Worm (Caenorhabditis elegans) whole organism, L2 larva: ENCODE data around the gene nhr-270.
"Not testable (repeated sequence)": the region's sequence is repeated elsewhere in the genome, so short reads cannot be mapped to it uniquely, and the experiment has no call there.

Experiments
- alr-1 ChIP-seq: fragments of 150-350 bp; optimal IDR thresholded peaks from 2 replicates; lab custom pipeline; 2014; ENCODE audit warnings: missing biosample characterization, missing genetic modification characterization
- ama-1 ChIP-seq: fragments of 150-350 bp; optimal IDR thresholded peaks from 2 replicates; lab custom pipeline; 2018; ENCODE audit warnings: inconsistent platforms
- blmp-1 ChIP-seq: sonication (generic microtip); optimal IDR thresholded peaks from 2 replicates; lab custom pipeline; 2017; ENCODE audit warnings: missing genetic modification characterization, mild to moderate bottlenecking, missing compliant biosample characterization, antibody characterized with exemption, moderate library complexity; ENCODE audit not compliant: insufficient read depth
- ceh-16 ChIP-seq: fragments of 150-350 bp; optimal IDR thresholded peaks from 2 replicates; lab custom pipeline; 2014; ENCODE audit warnings: missing biosample characterization, missing genetic modification characterization
- ceh-82 ChIP-seq: fragments of 150-350 bp; optimal IDR thresholded peaks from 2 replicates; lab custom pipeline; 2014; ENCODE audit warnings: missing biosample characterization, missing genetic modification characterization
- crh-2 ChIP-seq: sonication (generic microtip); optimal IDR thresholded peaks from 2 replicates; lab custom pipeline; 2017; ENCODE audit warnings: missing biosample characterization, missing genetic modification characterization
- dmd-4 ChIP-seq: sonication (generic microtip); optimal IDR thresholded peaks from 2 replicates; lab custom pipeline; 2017; ENCODE audit warnings: missing biosample characterization, missing genetic modification characterization
- egl-27 ChIP-seq: sonication (generic microtip); optimal IDR thresholded peaks from 3 replicates; lab custom pipeline; 2017; ENCODE audit warnings: missing biosample characterization, missing genetic modification reagents, missing genetic modification characterization
- elt-1 ChIP-seq: fragments of 150-350 bp; optimal IDR thresholded peaks from 2 replicates; lab custom pipeline; 2014; ENCODE audit warnings: missing biosample characterization, missing genetic modification characterization
- elt-3 ChIP-seq: sonication (generic microtip); optimal IDR thresholded peaks from 2 replicates; lab custom pipeline; 2017; ENCODE audit warnings: missing biosample characterization, missing genetic modification characterization
- fos-1 ChIP-seq: fragments of 150-350 bp; optimal IDR thresholded peaks from 2 replicates; lab custom pipeline; 2014; ENCODE audit warnings: missing biosample characterization, missing genetic modification characterization
- lin-11 ChIP-seq: fragments of 150-350 bp; sonication (generic microtip); optimal IDR thresholded peaks from 2 replicates; lab custom pipeline; 2014; ENCODE audit warnings: missing biosample characterization, missing genetic modification characterization, inconsistent platforms, mixed read lengths
- lin-13 ChIP-seq: fragments of 150-350 bp; optimal IDR thresholded peaks from 2 replicates; lab custom pipeline; 2014; ENCODE audit warnings: missing biosample characterization, missing genetic modification reagents, missing genetic modification characterization
- lin-39 ChIP-seq: fragments of 150-350 bp; optimal IDR thresholded peaks from 2 replicates; lab custom pipeline; 2014; ENCODE audit warnings: missing biosample characterization, missing genetic modification reagents, missing genetic modification characterization
- mab-5 ChIP-seq: fragments of 150-350 bp; optimal IDR thresholded peaks from 2 replicates; lab custom pipeline; 2014; ENCODE audit warnings: missing biosample characterization, missing genetic modification characterization
- mbf-1 ChIP-seq: sonication (generic microtip); optimal IDR thresholded peaks from 2 replicates; lab custom pipeline; 2017; ENCODE audit warnings: missing biosample characterization, missing genetic modification characterization
- mdl-1 ChIP-seq, 2 experiments: fragments of 150-350 bp in 1 of 2; sonication (generic microtip) in 1 of 2; optimal IDR thresholded peaks; 2 replicates each; lab custom pipeline; 2017; ENCODE audit warnings: missing biosample characterization in 2 of 2, missing genetic modification characterization in 2 of 2
- nhr-10 ChIP-seq: sonication (generic microtip); optimal IDR thresholded peaks from 2 replicates; lab custom pipeline; 2017; ENCODE audit warnings: missing biosample characterization, missing genetic modification characterization
- nhr-11 ChIP-seq: fragments of 150-350 bp; optimal IDR thresholded peaks from 2 replicates; lab custom pipeline; 2014; ENCODE audit warnings: missing biosample characterization, missing genetic modification characterization
- nhr-12 ChIP-seq: fragments of 150-350 bp; optimal IDR thresholded peaks from 2 replicates; lab custom pipeline; 2014; ENCODE audit warnings: missing biosample characterization, missing genetic modification characterization
- nhr-23 ChIP-seq: fragments of 150-350 bp; optimal IDR thresholded peaks from 2 replicates; lab custom pipeline; 2014; ENCODE audit warnings: missing biosample characterization, missing genetic modification reagents, missing genetic modification characterization
- nhr-237 ChIP-seq: fragments of 150-350 bp; optimal IDR thresholded peaks from 2 replicates; lab custom pipeline; 2014; ENCODE audit warnings: missing biosample characterization, missing genetic modification characterization
- peb-1 ChIP-seq: fragments of 150-350 bp; optimal IDR thresholded peaks from 2 replicates; lab custom pipeline; 2014; ENCODE audit warnings: missing biosample characterization, missing genetic modification characterization
- sem-4 ChIP-seq: fragments of 150-350 bp; optimal IDR thresholded peaks from 2 replicates; lab custom pipeline; 2014; ENCODE audit warnings: missing biosample characterization, missing genetic modification reagents, missing genetic modification characterization
- skn-1 ChIP-seq: sonication (generic microtip); optimal IDR thresholded peaks from 2 replicates; lab custom pipeline; 2017; ENCODE audit warnings: missing biosample characterization, missing genetic modification characterization
- sma-3 ChIP-seq: sonication (generic microtip); optimal IDR thresholded peaks from 2 replicates; lab custom pipeline; 2016; ENCODE audit warnings: missing genetic modification reagents, missing genetic modification characterization, missing compliant biosample characterization
- sma-9 ChIP-seq, 2 experiments: fragments of 150-350 bp in 1 of 2; sonication (generic microtip) in 1 of 2; optimal IDR thresholded peaks; 2 replicates each; lab custom pipeline; 2014 to 2016; ENCODE audit warnings: missing genetic modification characterization in 2 of 2, mild to moderate bottlenecking in 1 of 2, missing biosample characterization in 1 of 2, missing compliant biosample characterization in 1 of 2, missing genetic modification reagents in 1 of 2, moderate library complexity in 1 of 2
- snpc-4 ChIP-seq: fragments of 150-350 bp; optimal IDR thresholded peaks from 2 replicates; lab custom pipeline; 2014; ENCODE audit warnings: missing biosample characterization, missing genetic modification characterization
- unc-39 ChIP-seq: fragments of 150-350 bp; optimal IDR thresholded peaks from 2 replicates; lab custom pipeline; 2014; ENCODE audit warnings: missing biosample characterization, missing genetic modification characterization
- ztf-1 ChIP-seq: fragments of 200-800 bp; sonication (Bioruptor generic); conservative IDR thresholded peaks from 2 replicates; pipeline ENCODE4 v1.3.6; 2022; ENCODE audit warnings: missing genetic modification characterization, missing compliant biosample characterization
- ztf-11 ChIP-seq: sonication (generic microtip); optimal IDR thresholded peaks from 2 replicates; lab custom pipeline; 2017; ENCODE audit warnings: missing biosample characterization, missing genetic modification characterization

nhr-270 gene

ce11 chrV:843118-843517, 38.6 kb upstream of the nhr-270 start, which contains the start of gene K09C6.8:
Gene K09C6.8 (minus strand): TSS chrV:843218.
- not testable (repeated sequence) for TF ChIP-seq nhr-12 (tag; lab: Kevin White, UChicago); ztf-1 (GFP tag; lab: Robert Waterston, UW); crh-2

ce11 chrV:842611-843010, 38.1 kb upstream of the nhr-270 start:
- TF ChIP-seq lin-13 (GFP tag; lab: Kevin White, UChicago) (no peak), nhr-23 (no peak), blmp-1 (tag; lab: Kevin White, UChicago) (no peak), alr-1 (tag; lab: Kevin White, UChicago) (no peak)
- TF ChIP-seq, all 48 proteins: peak for 0

DNA sequence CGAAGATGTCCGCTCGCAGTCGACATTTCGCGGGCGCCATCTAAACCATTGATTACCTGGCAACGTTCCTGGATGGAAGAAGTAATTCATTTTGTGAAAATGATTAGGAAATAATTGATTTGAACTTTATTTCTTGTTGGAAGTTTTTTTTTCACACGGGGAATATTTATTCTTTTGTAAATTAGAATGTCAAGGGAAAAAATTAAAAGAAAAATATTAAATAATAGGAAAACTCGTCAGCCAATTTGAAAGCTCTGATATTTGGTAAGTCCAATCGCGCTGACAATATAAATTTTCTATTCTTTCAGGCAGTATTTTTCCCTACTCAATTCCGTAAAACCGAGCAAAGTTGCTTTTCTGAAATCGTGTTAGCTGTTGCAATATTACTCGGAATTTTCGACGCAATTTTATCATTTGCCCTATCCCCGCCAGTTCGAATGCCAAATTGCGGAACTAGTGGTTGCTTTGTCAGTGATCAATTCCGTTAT, 34.5 kb upstream of the nhr-270 start, which contains the start of the genes K09C6.7 and K09C6.10:
TSS of gene K09C6.7 (minus strand) at position 101 of the 488 bp plus-strand sequence.
TSS of gene K09C6.10 (plus strand) at position 438 of the 488 bp plus-strand sequence.
- TF ChIP-seq mab-5; lin-39 (tag; lab: Kevin White, UChicago); elt-3 (tag; lab: Kevin White, UChicago): not testable (repeated sequence)

DNA sequence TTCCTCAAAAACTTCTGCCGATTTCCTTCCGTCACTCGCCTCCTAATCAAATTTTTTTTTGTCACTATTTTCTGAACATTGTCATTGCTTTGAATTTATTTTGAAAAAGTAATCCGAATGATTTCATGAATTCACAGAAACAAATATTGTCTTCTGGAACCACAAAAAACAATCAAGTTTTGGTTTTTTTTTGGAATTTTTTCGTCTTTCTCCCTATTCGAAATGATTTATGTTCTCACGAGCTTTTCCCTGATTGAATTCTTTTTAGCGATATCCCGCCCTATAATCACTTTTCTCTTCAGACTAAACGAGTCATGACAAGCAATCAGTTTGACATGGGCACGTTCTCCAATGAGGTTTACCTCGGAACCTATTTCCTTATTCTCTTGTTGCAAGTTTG, 28.8 kb upstream of the nhr-270 start, which contains the start of gene F41H8.1:
TSS of gene F41H8.1 (plus strand) at position 301 of the 400 bp plus-strand sequence.
- no peak for TF ChIP-seq nhr-10 (tag; lab: Kevin White, UChicago)
- TF ChIP-seq crh-2 = no peak
- TF ChIP-seq fos-1 (tag; lab: Kevin White, UChicago) = no peak
- TF ChIP-seq skn-1 (tag; lab: Kevin White, UChicago) = no peak
- TF ChIP-seq peb-1 = no peak
- TF ChIP-seq blmp-1 (tag; lab: Kevin White, UChicago) = no peak
- TF ChIP-seq unc-39 = no peak

DNA sequence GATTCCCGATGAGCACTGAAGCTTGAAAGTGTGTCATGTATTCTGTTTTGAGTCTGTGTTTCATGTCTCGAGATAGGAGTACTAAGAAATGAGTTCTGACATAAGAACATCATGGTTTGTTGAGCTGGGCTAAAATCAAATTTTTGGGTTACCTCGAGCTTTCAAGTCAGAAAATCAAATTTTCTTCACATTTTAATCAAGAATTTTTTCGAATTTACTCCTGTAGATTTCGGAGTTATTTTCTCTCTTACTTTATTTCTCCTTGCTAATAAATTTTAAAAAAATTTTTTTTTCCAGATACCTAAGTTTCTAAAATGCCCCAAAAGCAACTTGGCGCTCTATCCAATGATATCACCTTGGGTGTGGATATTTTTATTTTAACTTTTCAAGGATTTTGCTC, 21.6 kb upstream of the nhr-270 start, which contains the start of gene F41H8.2:
TSS of gene F41H8.2 (plus strand) at position 301 of the 400 bp plus-strand sequence.
- no peak for TF ChIP-seq mab-5
- no peak for TF ChIP-seq ztf-11
- TF ChIP-seq sem-4 (tag; lab: Kevin White, UChicago) = no peak
- no peak for TF ChIP-seq ama-1 (lab: Kevin White, UChicago)
- TF ChIP-seq peb-1 = no peak
- TF ChIP-seq dmd-4 (tag; lab: Kevin White, UChicago) = no peak
- no peak for TF ChIP-seq elt-1 (tag; lab: Kevin White, UChicago)
- TF ChIP-seq nhr-12 (tag; lab: Kevin White, UChicago) = no peak
- TF ChIP-seq mdl-1 (tag; optimal IDR thresholded peaks at IDR 0.05; lab: Kevin White, UChicago) = no peak
- no peak for TF ChIP-seq alr-1 (tag; lab: Kevin White, UChicago)
- TF ChIP-seq ceh-16 (tag; lab: Kevin White, UChicago) = no peak
- TF ChIP-seq ceh-82 = no peak
- TF ChIP-seq, all 48 proteins: peak for 0

ce11 chrV:822922-823321, 18.4 kb upstream of the nhr-270 start, which contains the start of gene srx-31:
Gene srx-31 (minus strand): TSS chrV:823022.
- TF ChIP-seq nhr-11 (tag; lab: Kevin White, UChicago); snpc-4; lin-11 (tag; lab: Kevin White, UChicago): not testable (repeated sequence)

ce11 chrV:820629-821028, 16.1 kb upstream of the nhr-270 start, which contains the start of gene srx-32:
Gene srx-32 (minus strand): TSS chrV:820729.
- TF ChIP-seq nhr-10, fos-1, lin-39 (tag; lab: Kevin White, UChicago): not testable (repeated sequence)
- TF ChIP-seq, all 48 proteins: peak for 0; not testable (repeated sequence) for 48

DNA sequence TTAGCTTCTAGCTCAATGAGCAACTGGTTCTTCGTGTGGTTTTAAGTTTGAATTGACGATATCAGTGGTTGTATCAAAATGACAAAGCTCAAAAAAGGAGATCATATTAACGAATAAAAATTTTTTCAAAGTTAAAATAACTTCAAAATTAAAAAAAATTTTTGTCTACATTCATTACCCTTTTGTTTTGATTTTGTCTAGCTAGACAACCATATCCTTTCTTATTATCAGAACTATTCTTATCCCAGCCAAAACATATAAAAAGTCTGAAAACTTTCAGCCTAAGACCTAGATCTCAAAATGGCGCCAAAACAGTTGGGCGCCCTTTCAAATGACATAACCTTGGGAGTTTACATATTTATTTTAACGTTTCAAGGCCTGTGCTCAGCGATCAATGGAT, 12.6 kb upstream of the nhr-270 start, which contains the start of gene R13D11.1:
TSS of gene R13D11.1 (plus strand) at position 301 of the 400 bp plus-strand sequence.
- TF ChIP-seq mbf-1 (tag; lab: Kevin White, UChicago) (no peak), sma-9 (GFP tag; optimal IDR thresholded peaks at IDR 0.05; lab: Kevin White, UChicago) (no peak), sma-9 (tag; optimal IDR thresholded peaks at IDR 0.05; lab: Kevin White, UChicago) (no peak), nhr-237 (no peak), sma-3 (GFP tag; lab: Kevin White, UChicago) (no peak), egl-27 (no peak)
